Fruit fly (Drosophila melanogaster) whole organism, embryonic: ENCODE measurements around the gene Gyc89Da.

Experiments used
- Aef1 ChIP-seq: fragments of 200-800 bp; sonication (Bioruptor generic); IDR thresholded peaks from 3 replicates; pipeline ENCODE4 v1.3.6; 2022; ENCODE audit warnings: missing biosample characterization, missing genetic modification characterization
- Asciz ChIP-seq: fragments of 200-800 bp; sonication (Bioruptor generic); optimal IDR thresholded peaks from 2 replicates; lab custom pipeline; 2017; ENCODE audit warnings: missing biosample characterization, mild to moderate bottlenecking, missing genetic modification characterization, missing genetic modification reagents
- Blimp-1 ChIP-seq: fragments of 200-800 bp; sonication (Bioruptor generic); optimal IDR thresholded peaks from 3 replicates; lab custom pipeline; 2018; ENCODE audit warnings: missing biosample characterization, missing genetic modification characterization, mild to moderate bottlenecking, moderate library complexity, missing genetic modification reagents
- CG10267 ChIP-seq: fragments of 200-800 bp; sonication (Bioruptor generic); optimal IDR thresholded peaks from 2 replicates; lab custom pipeline; 2018; ENCODE audit warnings: missing biosample characterization, mild to moderate bottlenecking, missing genetic modification characterization, moderate library complexity
- CG10431 ChIP-seq: fragments of 200-800 bp; sonication (Bioruptor generic); optimal IDR thresholded peaks from 3 replicates; lab custom pipeline; 2018; ENCODE audit warnings: missing biosample characterization, mild to moderate bottlenecking, missing genetic modification characterization
- CG12744 ChIP-seq: fragments of 200-800 bp; sonication (Bioruptor generic); optimal IDR thresholded peaks from 2 replicates; lab custom pipeline; 2016; ENCODE audit warnings: missing biosample characterization, missing genetic modification characterization
- CG13287 ChIP-seq: fragments of 200-800 bp; sonication (Bioruptor generic); IDR thresholded peaks from 2 replicates; pipeline ENCODE4 v1.3.6; 2022; ENCODE audit warnings: missing biosample characterization, missing genetic modification characterization; ENCODE audit not compliant: partially characterized antibody
- CG13424 ChIP-seq: fragments of 200-800 bp; sonication (Bioruptor generic); optimal IDR thresholded peaks from 2 replicates; lab custom pipeline; 2019; ENCODE audit warnings: missing biosample characterization, mild to moderate bottlenecking, missing genetic modification characterization, moderate library complexity
- CG13894 ChIP-seq: fragments of 200-800 bp; sonication (Bioruptor generic); optimal IDR thresholded peaks from 3 replicates; lab custom pipeline; 2018; ENCODE audit warnings: missing biosample characterization, mild to moderate bottlenecking, missing genetic modification characterization, moderate library complexity
- CG17186 ChIP-seq: fragments of 200-800 bp; sonication (Bioruptor generic); optimal IDR thresholded peaks from 3 replicates; lab custom pipeline; 2017; ENCODE audit warnings: missing biosample characterization, missing genetic modification reagents, missing genetic modification characterization
- CG17802 ChIP-seq: fragments of 200-800 bp; sonication (Bioruptor generic); optimal IDR thresholded peaks from 2 replicates; lab custom pipeline; 2018; ENCODE audit warnings: missing biosample characterization, mild to moderate bottlenecking, missing genetic modification characterization, moderate library complexity
- CG17912 ChIP-seq: fragments of 200-800 bp; sonication (Bioruptor generic); optimal IDR thresholded peaks from 2 replicates; lab custom pipeline; 2018; ENCODE audit warnings: missing biosample characterization, mild to moderate bottlenecking, missing genetic modification characterization
- CG18262 ChIP-seq: fragments of 200-800 bp; optimal IDR thresholded peaks from 3 replicates; lab custom pipeline; 2019; ENCODE audit warnings: missing biosample characterization, mild to moderate bottlenecking, missing genetic modification characterization, moderate library complexity
- CG1832 ChIP-seq: fragments of 200-800 bp; sonication (Bioruptor generic); optimal IDR thresholded peaks from 2 replicates; lab custom pipeline; 2017; ENCODE audit warnings: missing biosample characterization, mild to moderate bottlenecking, missing genetic modification characterization, inconsistent platforms
- CG4282 ChIP-seq: fragments of 200-800 bp; sonication (Bioruptor generic); optimal IDR thresholded peaks from 2 replicates; lab custom pipeline; 2016; ENCODE audit warnings: missing biosample characterization, missing genetic modification characterization
- CG4328 ChIP-seq: fragments of 200-800 bp; sonication (Bioruptor generic); optimal IDR thresholded peaks from 3 replicates; lab custom pipeline; 2017; ENCODE audit warnings: missing biosample characterization, missing genetic modification reagents, missing genetic modification characterization
- CG4617 ChIP-seq: fragments of 200-800 bp; sonication (Bioruptor generic); optimal IDR thresholded peaks from 3 replicates; lab custom pipeline; 2016; ENCODE audit warnings: missing biosample characterization, missing genetic modification characterization, borderline replicate concordance
- CG6175 ChIP-seq: fragments of 200-800 bp; sonication (Bioruptor generic); IDR thresholded peaks from 3 replicates; pipeline ENCODE4 v1.3.6; 2022; ENCODE audit warnings: missing biosample characterization, missing genetic modification characterization
- CG6254 ChIP-seq: fragments of 200-800 bp; sonication (Bioruptor generic); optimal IDR thresholded peaks from 3 replicates; lab custom pipeline; 2017; ENCODE audit warnings: mild to moderate bottlenecking, missing biosample characterization, missing genetic modification reagents, missing genetic modification characterization
- CG6683 ChIP-seq: fragments of 200-800 bp; sonication (Bioruptor generic); optimal IDR thresholded peaks from 2 replicates; lab custom pipeline; 2017; ENCODE audit warnings: missing biosample characterization, mild to moderate bottlenecking, missing genetic modification characterization, missing genetic modification reagents
- CG6765 ChIP-seq: fragments of 200-800 bp; sonication (Bioruptor generic); optimal IDR thresholded peaks from 3 replicates; lab custom pipeline; 2017; ENCODE audit warnings: missing biosample characterization, mild to moderate bottlenecking, missing genetic modification characterization
- CG6813 ChIP-seq: fragments of 200-800 bp; sonication (Bioruptor generic); optimal IDR thresholded peaks from 2 replicates; lab custom pipeline; 2017; ENCODE audit warnings: missing biosample characterization, missing genetic modification characterization, mild to moderate bottlenecking, moderate library complexity, missing genetic modification reagents
- CoRest ChIP-seq: fragments of 200-800 bp; sonication (Bioruptor generic); optimal IDR thresholded peaks from 3 replicates; lab custom pipeline; 2018; ENCODE audit warnings: missing biosample characterization, mild to moderate bottlenecking, missing genetic modification characterization, moderate library complexity
- Dek ChIP-seq: fragments of 200-800 bp; sonication (Bioruptor generic); optimal IDR thresholded peaks from 3 replicates; lab custom pipeline; 2019; ENCODE audit warnings: missing biosample characterization, mild to moderate bottlenecking, missing genetic modification characterization, moderate library complexity
- Fer2 ChIP-seq: fragments of 200-800 bp; sonication (Bioruptor generic); optimal IDR thresholded peaks from 2 replicates; lab custom pipeline; 2018; ENCODE audit warnings: missing biosample characterization, mild to moderate bottlenecking, missing genetic modification characterization, moderate library complexity
- Hand ChIP-seq: fragments of 200-800 bp; sonication (Bioruptor generic); optimal IDR thresholded peaks from 2 replicates; lab custom pipeline; 2017; ENCODE audit warnings: mild to moderate bottlenecking, missing biosample characterization, missing genetic modification reagents, missing genetic modification characterization
- Hr51 ChIP-seq, 2 experiments: fragments of 200-800 bp; sonication (Bioruptor generic); optimal IDR thresholded peaks; 2 replicates in 1 of 2; 3 replicates in 1 of 2; lab custom pipeline; 2016 to 2018; ENCODE audit warnings: missing biosample characterization in 2 of 2, missing genetic modification characterization in 2 of 2, mild to moderate bottlenecking in 1 of 2, moderate library complexity in 1 of 2
- Hsf ChIP-seq: fragments of 200-800 bp; sonication (Bioruptor generic); optimal IDR thresholded peaks from 3 replicates; lab custom pipeline; 2016; ENCODE audit warnings: missing biosample characterization, missing genetic modification characterization
- MESR4 ChIP-seq: fragments of 200-800 bp; sonication (Bioruptor generic); optimal IDR thresholded peaks from 2 replicates; lab custom pipeline; 2018; ENCODE audit warnings: missing biosample characterization, mild to moderate bottlenecking, missing genetic modification characterization, moderate library complexity
- Meics ChIP-seq: fragments of 200-800 bp; sonication (Bioruptor generic); optimal IDR thresholded peaks from 2 replicates; lab custom pipeline; 2017; ENCODE audit warnings: missing biosample characterization, mild to moderate bottlenecking, missing genetic modification characterization
- Myb ChIP-seq: fragments of 200-800 bp; sonication (Bioruptor generic); optimal IDR thresholded peaks from 2 replicates; lab custom pipeline; 2016; ENCODE audit warnings: missing biosample characterization, missing genetic modification characterization
- Tbp ChIP-seq: fragments of >200 bp; optimal IDR thresholded peaks from 2 replicates; lab custom pipeline; 2018; ENCODE audit warnings: missing biosample characterization, missing genetic modification characterization
- ap ChIP-seq: fragments of 200-800 bp; sonication (Bioruptor generic); IDR thresholded peaks from 2 replicates; pipeline ENCODE4 v1.3.6; 2022; ENCODE audit warnings: missing biosample characterization, missing genetic modification characterization
- ash1 ChIP-seq: fragments of 200-800 bp; sonication (Bioruptor generic); optimal IDR thresholded peaks from 2 replicates; lab custom pipeline; 2018; ENCODE audit warnings: missing biosample characterization, mild to moderate bottlenecking, missing genetic modification characterization
- bigmax ChIP-seq: fragments of 200-800 bp; sonication (Bioruptor generic); optimal IDR thresholded peaks from 2 replicates; lab custom pipeline; 2018; ENCODE audit warnings: missing biosample characterization, mild to moderate bottlenecking, missing genetic modification characterization
- bowl ChIP-seq: fragments of 200-800 bp; sonication (Bioruptor generic); IDR thresholded peaks from 2 replicates; pipeline ENCODE4 v1.3.6; 2022; ENCODE audit warnings: missing biosample characterization, missing genetic modification characterization
- br ChIP-seq: fragments of >200 bp; optimal IDR thresholded peaks from 2 replicates; lab custom pipeline; 2017
- cas ChIP-seq: fragments of 200-800 bp; sonication (Bioruptor generic); IDR thresholded peaks from 2 replicates; pipeline ENCODE4 v1.3.6; 2022; ENCODE audit warnings: missing biosample characterization, missing genetic modification characterization
- corto ChIP-seq: fragments of 200-800 bp; sonication (Bioruptor generic); optimal IDR thresholded peaks from 2 replicates; lab custom pipeline; 2016; ENCODE audit warnings: missing biosample characterization, mild to moderate bottlenecking, missing genetic modification characterization, moderate library complexity
- danr ChIP-seq: fragments of 200-800 bp; sonication (Bioruptor generic); IDR thresholded peaks from 2 replicates; pipeline ENCODE4 v1.3.6; 2022; ENCODE audit warnings: missing biosample characterization, missing genetic modification characterization
- eyg ChIP-seq: fragments of 200-800 bp; sonication (Bioruptor generic); optimal IDR thresholded peaks from 3 replicates; lab custom pipeline; 2016; ENCODE audit warnings: missing biosample characterization, missing genetic modification characterization
- hbn ChIP-seq: fragments of 200-800 bp; sonication (Bioruptor generic); IDR thresholded peaks from 2 replicates; pipeline ENCODE4 v1.3.6; 2022; ENCODE audit warnings: missing biosample characterization, missing genetic modification characterization; ENCODE audit not compliant: partially characterized antibody
- klu ChIP-seq: fragments of 200-800 bp; sonication (Bioruptor generic); IDR thresholded peaks from 2 replicates; pipeline ENCODE4 v1.3.6; 2022; ENCODE audit warnings: missing biosample characterization, missing genetic modification characterization
- knrl ChIP-seq: fragments of 200-800 bp; sonication (Bioruptor generic); IDR thresholded peaks from 3 replicates; pipeline ENCODE4 v1.3.6; 2022; ENCODE audit warnings: missing biosample characterization, missing genetic modification characterization; ENCODE audit not compliant: partially characterized antibody
- nerfin-2 ChIP-seq: fragments of 200-800 bp; sonication (Bioruptor generic); IDR thresholded peaks from 2 replicates; pipeline ENCODE4 v1.3.6; 2022; ENCODE audit warnings: missing biosample characterization, missing genetic modification characterization; ENCODE audit not compliant: partially characterized antibody
- oc ChIP-seq: fragments of 200-800 bp; sonication (Bioruptor generic); optimal IDR thresholded peaks from 2 replicates; lab custom pipeline; 2018; ENCODE audit warnings: missing biosample characterization, mild to moderate bottlenecking, missing genetic modification characterization, moderate library complexity
- schlank ChIP-seq: fragments of 200-800 bp; sonication (Bioruptor generic); optimal IDR thresholded peaks from 2 replicates; lab custom pipeline; 2018; ENCODE audit warnings: missing biosample characterization, mild to moderate bottlenecking, missing genetic modification characterization
- sens ChIP-seq: fragments of 200-800 bp; sonication (Bioruptor generic); peaks from one replicate; lab custom pipeline; 2016; ENCODE audit warnings: missing biosample characterization, missing genetic modification characterization
- slou ChIP-seq: fragments of 200-800 bp; sonication (Bioruptor generic); optimal IDR thresholded peaks from 3 replicates; lab custom pipeline; 2016; ENCODE audit warnings: missing biosample characterization, missing genetic modification characterization
- tio ChIP-seq: fragments of 200-800 bp; sonication (Bioruptor generic); optimal IDR thresholded peaks from 2 replicates; lab custom pipeline; 2017; ENCODE audit warnings: missing biosample characterization, missing genetic modification characterization, inconsistent platforms
- yki ChIP-seq: fragments of >200 bp; optimal IDR thresholded peaks from 3 replicates; lab custom pipeline; 2018

Gene Gyc89Da

dm6 chr3R:16431707-16432106, 40.7 kb upstream of the Gyc89Da start (continued):
- no peak for TF ChIP-seq Blimp-1 (GFP tag; lab: Kevin White, UChicago)
- peak; percentile 29 for TF ChIP-seq CG10267
- peak; percentile 30 for TF ChIP-seq CG13424
- peak; percentile 71 for TF ChIP-seq nerfin-2 (GFP tag; lab: Robert Waterston, UW)
- TF ChIP-seq Hr51 (GFP tag; optimal IDR thresholded peaks at IDR 0.05; lab: Kevin White, UChicago) = peak in 1 of 2 experiments; percentile 30
- no peak for TF ChIP-seq Hand (GFP tag; lab: Kevin White, UChicago)
- peak; percentile 45 for TF ChIP-seq sens
- no peak for TF ChIP-seq MESR4 (GFP tag; lab: Kevin White, UChicago)
- no peak for TF ChIP-seq CG1832
- TF ChIP-seq CG13287 (GFP tag; lab: Robert Waterston, UW) = peak; percentile 65; the same call in 1 of the 2 replicates
- TF ChIP-seq bowl (GFP tag; lab: Robert Waterston, UW) = no peak
- peak; percentile 49 for TF ChIP-seq CoRest (tag; lab: Kevin White, UChicago)
- TF ChIP-seq Asciz (GFP tag; lab: Kevin White, UChicago) = no peak
- peak; percentile 1 for TF ChIP-seq CG17802 (tag; lab: Kevin White, UChicago)
- TF ChIP-seq schlank = no peak
- no peak for TF ChIP-seq slou (GFP tag; lab: Kevin White, UChicago)
- no peak for TF ChIP-seq bigmax (GFP tag; lab: Kevin White, UChicago)
- peak; percentile 13 for TF ChIP-seq CG18262 (tag; lab: Kevin White, UChicago)
- TF ChIP-seq CG4282 (GFP tag; lab: Kevin White, UChicago) = peak; percentile 56
- TF ChIP-seq tio (GFP tag; lab: Kevin White, UChicago) = no peak
- no peak for TF ChIP-seq cas (GFP tag; lab: Robert Waterston, UW)
- no peak for TF ChIP-seq CG17186
- TF ChIP-seq Dek (tag; lab: Kevin White, UChicago) = peak; percentile 42
- no peak for TF ChIP-seq CG6175 (GFP tag; lab: Robert Waterston, UW)
- TF ChIP-seq knrl (GFP tag; lab: Robert Waterston, UW) = peak; percentile 73
- no peak for TF ChIP-seq eyg (GFP tag; lab: Kevin White, UChicago)
- TF ChIP-seq Meics (GFP tag; lab: Kevin White, UChicago) = no peak
- no peak for TF ChIP-seq corto (GFP tag; lab: Kevin White, UChicago)
- TF ChIP-seq yki (lab: Kevin White, UChicago) = no peak
- TF ChIP-seq ash1 (GFP tag; lab: Kevin White, UChicago) = peak; percentile 10
- TF ChIP-seq CG6813 (GFP tag; lab: Kevin White, UChicago) = no peak
- TF ChIP-seq CG17912 (GFP tag; lab: Kevin White, UChicago) = peak; percentile 79
- peak; percentile 38; the same call in 1 of the 2 replicates for TF ChIP-seq hbn (GFP tag; lab: Robert Waterston, UW)
- TF ChIP-seq oc (tag; lab: Kevin White, UChicago) = no peak
- TF ChIP-seq CG13894 (tag; lab: Kevin White, UChicago) = no peak
- TF ChIP-seq Tbp = no peak
- no peak for TF ChIP-seq ap
- TF ChIP-seq danr (GFP tag; lab: Robert Waterston, UW) = no peak
- TF ChIP-seq br (lab: Kevin White, UChicago) = no peak
- TF ChIP-seq Aef1 (GFP tag; lab: Robert Waterston, UW) = peak; percentile 24; the same call in 1 of the 3 replicates
- TF ChIP-seq CG6254 (GFP tag; lab: Kevin White, UChicago) = no peak
- TF ChIP-seq Myb (GFP tag; lab: Kevin White, UChicago) = peak; percentile 49
- TF ChIP-seq CG4328 (GFP tag; lab: Kevin White, UChicago) = no peak
- no peak for TF ChIP-seq klu (GFP tag; lab: Robert Waterston, UW)
- peak; percentile 47 for TF ChIP-seq CG6765 (GFP tag; lab: Kevin White, UChicago)
- TF ChIP-seq Hsf (GFP tag; lab: Kevin White, UChicago) = peak; percentile 7
- TF ChIP-seq CG12744 (GFP tag; lab: Kevin White, UChicago) = peak; percentile 46
- no peak for TF ChIP-seq CG6683
- TF ChIP-seq Fer2 (tag; lab: Kevin White, UChicago) = no peak
- no peak for TF ChIP-seq CG10431
- TF ChIP-seq CG4617 (GFP tag; lab: Kevin White, UChicago) = no peak
